Worm (Caenorhabditis elegans): ENCODE data around the gene snai-1.

DNA sequence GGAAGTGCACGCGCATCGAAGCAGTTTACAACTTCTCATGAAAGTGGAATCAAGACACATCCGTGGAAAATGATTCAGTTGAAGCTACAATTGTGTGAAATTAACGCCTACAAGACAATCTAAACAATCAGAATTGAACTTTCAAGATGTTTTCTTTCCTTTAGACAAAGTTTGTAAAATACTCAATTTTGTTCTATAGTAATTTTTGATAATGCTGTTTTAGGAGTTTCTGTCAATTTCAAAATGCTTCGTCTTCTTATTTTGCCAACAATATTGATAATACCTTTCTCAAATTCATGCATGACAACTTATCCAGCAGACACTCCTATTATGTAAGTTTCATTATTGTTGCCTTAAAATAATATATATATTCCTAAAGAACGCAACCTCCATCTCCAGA lies 44.4 kb downstream of the snai-1 start, which contains the start of gene T21D12.11:
- TF ChIP-seq W03F9.2 (tag; optimal IDR thresholded peaks at IDR 0.05) (no peak), dao-5 (tag; optimal IDR thresholded peaks at IDR 0.05) (no peak), him-1 (tag; optimal IDR thresholded peaks at IDR 0.05) (no peak)
